Worm (Caenorhabditis elegans): ENCODE data around the gene mdt-8.

- TF ChIP-seq W03F9.2 (tag; optimal IDR thresholded peaks at IDR 0.05) (no peak), him-1 (tag; optimal IDR thresholded peaks at IDR 0.05) (no peak), dao-5 (tag; optimal IDR thresholded peaks at IDR 0.05) (no peak)
Observed at ce11 chrII:11501956-11502355, 31.7 kb downstream of the mdt-8 start.
